Fruit fly (Drosophila melanogaster) whole organism, wandering third instar larva: ENCODE measurements around the gene por.

Experiments used
- Abd-B ChIP-seq: fragments of >200 bp; optimal IDR thresholded peaks from 2 replicates; lab custom pipeline; 2017; ENCODE audit warnings: missing biosample characterization, missing genetic modification characterization
- CrebA ChIP-seq: fragments of 200-800 bp; sonication (Bioruptor generic); optimal IDR thresholded peaks from 2 replicates; lab custom pipeline; 2016; ENCODE audit warnings: missing biosample characterization, mild to moderate bottlenecking, missing genetic modification characterization, borderline replicate concordance
- Dif ChIP-seq: fragments of 200-275, 200-300 bp; sonication (Bioruptor generic); optimal IDR thresholded peaks from 2 replicates; lab custom pipeline; 2018; ENCODE audit warnings: missing biosample characterization, missing genetic modification characterization; ENCODE audit not compliant: partially characterized antibody
- HLH106 ChIP-seq: fragments of 200-800 bp; optimal IDR thresholded peaks from 3 replicates; lab custom pipeline; 2019; ENCODE audit warnings: missing biosample characterization, mild to moderate bottlenecking, missing genetic modification characterization, moderate library complexity
- Hnf4 ChIP-seq: fragments of 200-800 bp; sonication (Bioruptor generic); optimal IDR thresholded peaks from 2 replicates; lab custom pipeline; 2016; ENCODE audit warnings: missing biosample characterization, mild to moderate bottlenecking, missing genetic modification characterization
- Hr78 ChIP-seq: fragments of >200 bp; optimal IDR thresholded peaks from 2 replicates; lab custom pipeline; 2017; ENCODE audit warnings: missing biosample characterization, missing genetic modification characterization
- Jra ChIP-seq: sonication (Bioruptor generic); optimal IDR thresholded peaks from 2 replicates; lab custom pipeline; 2016; ENCODE audit warnings: missing biosample characterization, missing genetic modification characterization
- N ChIP-seq: fragments of >200 bp; optimal IDR thresholded peaks from 2 replicates; lab custom pipeline; 2018; ENCODE audit warnings: missing biosample characterization, missing external identifiers, missing genetic modification characterization
- Rel ChIP-seq, 2 experiments: fragments of 200-800 bp; sonication (Bioruptor generic) in 1 of 2; optimal IDR thresholded peaks; 2 replicates in 1 of 2; 3 replicates in 1 of 2; lab custom pipeline; 2016 to 2019; ENCODE audit warnings: mild to moderate bottlenecking in 2 of 2, missing biosample characterization in 2 of 2, missing genetic modification characterization in 2 of 2, moderate library complexity in 1 of 2
- br ChIP-seq: fragments of 200-800 bp; sonication (Bioruptor generic); optimal IDR thresholded peaks from 2 replicates; lab custom pipeline; 2016; ENCODE audit warnings: missing biosample characterization, missing genetic modification characterization
- brk ChIP-seq: fragments of 200-800 bp; sonication (Bioruptor generic); optimal IDR thresholded peaks from 2 replicates; lab custom pipeline; 2016; ENCODE audit warnings: missing biosample characterization, mild to moderate bottlenecking, missing genetic modification characterization
- dl ChIP-seq, 2 experiments: fragments of 175-275, 200-275 bp in 1 of 2; fragments of 200-275 bp in 1 of 2; sonication (Bioruptor generic); optimal IDR thresholded peaks; lab custom pipeline; 2018; ENCODE audit warnings: mild to moderate bottlenecking in 2 of 2, missing biosample characterization in 2 of 2, missing genetic modification characterization in 2 of 2, moderate library complexity in 2 of 2; ENCODE audit not compliant: partially characterized antibody in 2 of 2, insufficient read depth in 1 of 2
- ey ChIP-seq: fragments of 200-800 bp; sonication (Bioruptor generic); optimal IDR thresholded peaks from 2 replicates; lab custom pipeline; 2016; ENCODE audit warnings: missing biosample characterization, missing genetic modification characterization
- foxo ChIP-seq, 2 experiments: fragments of 200-800 bp; sonication (Bioruptor generic); optimal IDR thresholded peaks; 2 replicates in 1 of 2; 3 replicates in 1 of 2; lab custom pipeline; 2016 to 2017; ENCODE audit warnings: missing biosample characterization in 2 of 2, missing genetic modification characterization in 2 of 2
- h ChIP-seq: fragments of 200-800 bp; sonication (Bioruptor generic); optimal IDR thresholded peaks from 3 replicates; lab custom pipeline; 2016; ENCODE audit warnings: missing biosample characterization, mild to moderate bottlenecking, missing genetic modification characterization
- jim ChIP-seq: fragments of 175-275, 200-325 bp; sonication (Bioruptor generic); optimal IDR thresholded peaks from 2 replicates; lab custom pipeline; 2016; ENCODE audit warnings: missing biosample characterization, mild to moderate bottlenecking, missing genetic modification characterization
- pan ChIP-seq: fragments of >200 bp; optimal IDR thresholded peaks from 2 replicates; lab custom pipeline; 2017
- psq ChIP-seq: fragments of 200-800 bp; sonication (Bioruptor generic); optimal IDR thresholded peaks from 3 replicates; lab custom pipeline; 2017; ENCODE audit warnings: missing biosample characterization, mild to moderate bottlenecking, missing genetic modification characterization, moderate library complexity
- sage ChIP-seq: fragments of 200-800 bp; sonication (Bioruptor generic); optimal IDR thresholded peaks from 2 replicates; lab custom pipeline; 2016; ENCODE audit warnings: missing biosample characterization, mild to moderate bottlenecking, missing genetic modification characterization
- tai ChIP-seq: sonication (Bioruptor generic); optimal IDR thresholded peaks from 2 replicates; lab custom pipeline; 2016; ENCODE audit warnings: missing biosample characterization, missing genetic modification characterization
- woc ChIP-seq: sonication (Bioruptor generic); optimal IDR thresholded peaks from 2 replicates; lab custom pipeline; 2016; ENCODE audit warnings: missing biosample characterization, mild to moderate bottlenecking, missing genetic modification characterization

The por gene

DNA sequence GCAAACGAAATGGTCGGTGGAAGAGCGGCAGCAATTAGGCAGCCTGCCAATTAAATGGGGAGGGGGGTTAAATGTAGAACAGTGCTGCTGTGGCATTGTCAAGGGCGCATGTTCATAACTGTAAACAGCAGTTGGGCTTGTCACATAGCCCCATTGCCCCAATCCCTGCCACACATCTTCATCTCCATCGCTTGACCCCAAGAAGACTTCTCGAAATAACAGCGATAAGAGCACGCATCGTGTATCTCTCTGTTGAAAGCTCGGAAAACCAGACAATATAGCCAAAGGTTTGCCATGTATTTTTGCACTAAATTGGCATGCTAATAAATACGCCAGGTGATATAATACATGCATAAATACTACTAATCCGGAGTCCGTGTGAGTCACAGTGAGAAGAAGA is 22.9 kb upstream of the por start:
- TF ChIP-seq Rel (GFP tag; optimal IDR thresholded peaks at IDR 0.05; lab: Kevin White, UChicago): no peak
- peak; percentile 50 for TF ChIP-seq Rel (tag; optimal IDR thresholded peaks at IDR 0.05; lab: Kevin White, UChicago)
- no peak for TF ChIP-seq br (GFP tag; lab: Kevin White, UChicago)

DNA sequence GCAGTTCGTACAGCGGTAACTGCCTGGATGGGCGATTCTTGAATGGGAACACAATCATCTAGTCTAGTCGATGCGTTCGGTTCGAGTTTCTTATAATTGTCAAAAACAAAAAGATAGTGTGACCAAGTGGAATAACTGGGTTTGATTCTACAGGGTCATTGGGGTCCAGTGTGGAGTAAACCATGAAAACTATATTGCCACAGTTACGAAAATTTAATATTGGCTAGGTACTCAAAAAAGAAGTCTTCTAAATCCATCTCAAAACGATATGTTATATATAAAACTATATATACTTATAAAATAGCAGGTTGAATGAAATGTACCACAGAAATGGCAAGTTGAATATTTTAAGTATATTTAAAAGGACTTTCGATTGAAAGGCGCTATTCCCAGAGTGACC is 20.3 kb upstream of the por start, which contains the start of gene CG34328:
TSS of gene CG34328 (minus strand) at position 101 of the 400 bp plus-strand sequence.
- TF ChIP-seq Abd-B (GFP tag; lab: Kevin White, UChicago) (no peak), woc (GFP tag; lab: Kevin White, UChicago) (no peak), Dif (no peak), h (GFP tag; lab: Kevin White, UChicago) (no peak), Jra (GFP tag; lab: Kevin White, UChicago) (no peak), N (GFP tag; lab: Kevin White, UChicago) (no peak), sage (GFP tag; lab: Kevin White, UChicago) (no peak), psq (GFP tag; lab: Kevin White, UChicago) (no peak), br (GFP tag; lab: Kevin White, UChicago) (no peak), pan (lab: Kevin White, UChicago) (no peak)

DNA sequence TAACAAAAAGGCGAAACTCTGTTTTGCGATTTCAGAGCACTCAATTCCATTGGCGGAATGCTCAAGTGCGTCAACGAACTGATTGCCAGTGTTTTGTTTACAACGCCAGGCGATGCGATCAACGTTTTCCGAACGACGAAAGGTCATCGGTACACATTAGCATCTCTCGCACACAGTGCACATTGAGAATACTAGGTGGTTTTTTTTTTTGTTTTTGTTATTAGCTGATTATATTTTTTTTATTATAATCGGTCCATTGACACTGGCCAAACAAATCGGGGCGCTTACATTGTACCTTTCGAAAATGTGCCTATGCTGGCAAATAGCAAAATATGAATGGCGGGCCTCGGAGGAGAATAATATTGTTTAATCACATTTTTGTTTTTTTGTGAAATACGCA is 15.5 kb upstream of the por start:
- TF ChIP-seq Rel (GFP tag; optimal IDR thresholded peaks at IDR 0.05; lab: Kevin White, UChicago) (no peak), Rel (tag; optimal IDR thresholded peaks at IDR 0.05; lab: Kevin White, UChicago) (peak; percentile 40), pan (lab: Kevin White, UChicago) (no peak)

DNA sequence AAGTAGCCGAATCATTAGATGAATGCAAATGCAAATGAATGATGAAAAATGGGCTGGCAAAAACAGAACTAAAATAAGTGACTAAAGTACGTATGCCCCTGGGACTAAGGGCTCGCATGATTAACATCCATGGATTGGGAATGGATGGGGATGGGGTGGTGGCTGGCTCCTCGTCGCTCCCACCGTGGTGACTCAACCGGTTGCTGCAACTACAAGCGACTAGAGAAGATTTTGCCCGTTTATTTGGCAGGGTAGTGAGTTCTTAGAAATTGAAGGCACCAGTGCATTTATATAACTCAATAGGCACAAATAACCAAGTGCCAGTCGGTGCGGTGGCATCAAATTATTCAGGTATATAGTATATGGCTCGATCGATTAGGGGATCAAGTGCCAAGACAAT is 7.1 kb upstream of the por start, which contains the start of gene Tsf1:
TSS of gene Tsf1 (plus strand) at position 301 of the 400 bp plus-strand sequence.
- no peak for TF ChIP-seq dl (GFP tag; optimal IDR thresholded peaks at IDR 0.05; lab: Kevin White, UChicago; ENCODE audit: insufficient read depth in 1 of 2, partially characterized antibody in 2 of 2)
- TF ChIP-seq, all 38 proteins: peak for 0

DNA sequence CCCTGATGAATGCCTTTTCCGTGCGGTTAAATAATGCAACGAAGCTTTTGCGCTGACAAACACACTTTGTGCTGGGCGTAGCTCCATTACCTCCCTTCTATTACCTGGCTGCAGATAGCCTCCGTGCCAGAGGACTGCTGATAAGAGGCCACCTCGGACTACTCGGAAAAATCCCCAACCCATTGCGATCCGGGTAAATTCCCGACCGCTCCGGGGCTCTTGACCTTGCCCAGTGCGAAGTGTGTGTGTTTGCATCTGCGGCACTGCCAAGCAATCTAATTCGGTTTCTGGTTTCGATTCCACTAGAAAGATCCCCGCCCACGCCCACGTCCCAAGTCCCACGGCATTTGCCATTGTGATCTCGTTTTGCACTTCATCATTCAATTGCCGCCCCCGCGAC is 6.1 kb upstream of the por start:
- TF ChIP-seq Rel (GFP tag; optimal IDR thresholded peaks at IDR 0.05; lab: Kevin White, UChicago): no peak
- TF ChIP-seq Rel (tag; optimal IDR thresholded peaks at IDR 0.05; lab: Kevin White, UChicago): peak; percentile 94
- no peak for TF ChIP-seq jim

DNA sequence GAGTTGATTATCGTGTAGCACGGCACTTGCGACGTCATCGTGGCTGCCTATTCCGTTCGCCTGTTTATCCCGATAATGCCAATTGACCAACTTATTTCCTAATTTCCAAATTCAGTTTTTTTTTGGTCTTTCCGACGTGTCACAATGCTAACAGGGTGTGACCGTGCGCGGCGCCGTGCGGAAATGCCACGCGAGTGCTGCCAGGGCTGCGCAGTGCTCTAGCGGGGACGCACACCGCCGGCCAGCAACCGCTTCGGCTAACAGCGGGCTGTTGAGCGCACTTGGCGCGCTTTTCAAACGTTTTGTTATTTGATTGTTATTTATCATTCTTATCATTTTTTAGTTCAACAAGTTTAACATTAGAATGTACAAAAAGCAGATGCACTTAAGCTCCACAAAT is 5.4 kb upstream of the por start, which contains the start of gene betaCOP:
TSS of gene betaCOP (minus strand) at position 187 of the 400 bp plus-strand sequence.
- TF ChIP-seq Rel (GFP tag; optimal IDR thresholded peaks at IDR 0.05; lab: Kevin White, UChicago): no peak
- peak; percentile 31 for TF ChIP-seq Rel (tag; optimal IDR thresholded peaks at IDR 0.05; lab: Kevin White, UChicago)
- TF ChIP-seq Hnf4 (GFP tag; lab: Kevin White, UChicago): no peak

DNA sequence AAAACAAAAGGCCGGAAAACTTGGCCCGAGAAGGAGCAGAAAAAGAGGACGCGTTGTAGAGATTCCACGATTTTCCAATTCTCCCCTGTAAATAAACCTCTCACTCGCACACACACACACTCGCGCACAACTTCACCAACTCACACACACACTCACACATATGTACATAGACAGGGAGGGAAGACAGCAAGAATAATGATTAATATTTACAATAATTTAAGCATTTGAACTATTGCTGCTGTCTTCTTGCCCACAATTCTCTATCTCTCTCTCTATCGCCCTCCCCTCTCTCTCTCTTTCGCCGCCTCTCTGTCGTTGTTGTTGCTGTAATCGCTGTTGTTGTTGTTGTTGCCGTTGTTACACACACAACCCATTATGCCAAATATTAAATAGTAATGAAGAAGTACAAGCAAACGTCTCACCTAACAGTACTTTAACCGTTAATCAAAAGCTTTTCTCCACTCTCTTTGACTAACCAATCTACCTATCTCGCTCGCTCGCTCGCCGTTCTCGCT is 5.2 kb downstream of the por start:
- no peak for TF ChIP-seq CrebA (GFP tag; lab: Kevin White, UChicago)
- TF ChIP-seq br (GFP tag; lab: Kevin White, UChicago): no peak
- no peak for TF ChIP-seq Hnf4 (GFP tag; lab: Kevin White, UChicago)
- no peak for TF ChIP-seq HLH106 (tag; lab: Kevin White, UChicago)
- TF ChIP-seq dl (GFP tag; optimal IDR thresholded peaks at IDR 0.05; lab: Kevin White, UChicago; ENCODE audit: insufficient read depth in 1 of 2, partially characterized antibody in 2 of 2): no peak
- TF ChIP-seq tai (GFP tag; lab: Kevin White, UChicago): no peak
- TF ChIP-seq Hr78: no peak
- TF ChIP-seq foxo (GFP tag; optimal IDR thresholded peaks at IDR 0.05; lab: Kevin White, UChicago): no peak
- TF ChIP-seq pan (lab: Kevin White, UChicago): no peak
- no peak for TF ChIP-seq Abd-B (GFP tag; lab: Kevin White, UChicago)
- TF ChIP-seq Rel (GFP tag; optimal IDR thresholded peaks at IDR 0.05; lab: Kevin White, UChicago): no peak
- TF ChIP-seq Rel (tag; optimal IDR thresholded peaks at IDR 0.05; lab: Kevin White, UChicago): no peak
- no peak for TF ChIP-seq ey
- TF ChIP-seq brk (GFP tag; lab: Kevin White, UChicago): no peak
- TF ChIP-seq, all 38 proteins: peak for 0
